Fruit fly (Drosophila melanogaster): ENCODE measurements around the gene CG5890.

- TF ChIP-seq CTCF (optimal IDR thresholded peaks at IDR 0.05), result no peak
- TF ChIP-seq CG8478 (optimal IDR thresholded peaks at IDR 0.05), result no peak
These were observed 24.4 kb downstream of the CG5890 start for dm6 chr3R:25880198-25880970.

Measured in S2 (cell line).